Fruit fly (Drosophila melanogaster): Measurements from ENCODE around the gene mus81.

Gene mus81

dm6 chrX:908763-909497, 31.9 kb upstream of the mus81 start:
- no peak for TF ChIP-seq Meics (GFP tag; optimal IDR thresholded peaks at IDR 0.05)
- peak; percentile 59 for TF ChIP-seq cwo (GFP tag; optimal IDR thresholded peaks at IDR 0.05)
- 0 out of 2 replicates have a peak, but pooled peaks have one; percentile 19 for TF ChIP-seq sna (GFP tag; IDR thresholded peaks at IDR 0.05; ENCODE audit: partially characterized antibody)
- TF ChIP-seq CG6813 (GFP tag; optimal IDR thresholded peaks at IDR 0.05): no peak
- peak; percentile 96 for TF ChIP-seq z (GFP tag; IDR thresholded peaks at IDR 0.05)
- TF ChIP-seq CG10274 (GFP tag; optimal IDR thresholded peaks at IDR 0.05): no peak
- no peak for TF ChIP-seq CG3726 (GFP tag; IDR thresholded peaks at IDR 0.05)
- peak; percentile 92 for TF ChIP-seq CG5180 (GFP tag; optimal IDR thresholded peaks at IDR 0.05)
- peak; percentile 50; the same call in 1 of the 2 replicates for TF ChIP-seq CG4360 (GFP tag; IDR thresholded peaks at IDR 0.05)
- TF ChIP-seq bbx (GFP tag; IDR thresholded peaks at IDR 0.05; ENCODE audit: partially characterized antibody): 0 out of 2 replicates have a peak, but pooled peaks have one; percentile 13
- TF ChIP-seq eve (GFP tag; optimal IDR thresholded peaks at IDR 0.05): no peak
- no peak for TF ChIP-seq croc (GFP tag; conservative IDR thresholded peaks at IDR 0.05)
- TF ChIP-seq crp (GFP tag; optimal IDR thresholded peaks at IDR 0.05): peak in 1 of 2 experiments; percentile 36
- no peak for TF ChIP-seq schlank (tag; optimal IDR thresholded peaks at IDR 0.05)
- no peak for TF ChIP-seq ATbp (GFP tag; optimal IDR thresholded peaks at IDR 0.05)
- TF ChIP-seq CG1603 (tag; optimal IDR thresholded peaks at IDR 0.05): no peak
- TF ChIP-seq Adf1 (GFP tag; IDR thresholded peaks at IDR 0.05): peak; percentile 78
- no peak for TF ChIP-seq CG7786 (GFP tag; optimal IDR thresholded peaks at IDR 0.05)
- no peak for TF ChIP-seq chinmo (GFP tag; IDR thresholded peaks at IDR 0.05; ENCODE audit: partially characterized antibody)
- peak; percentile 88 for TF ChIP-seq sqz (GFP tag; optimal IDR thresholded peaks at IDR 0.05)
- TF ChIP-seq CG17385 (GFP tag; optimal IDR thresholded peaks at IDR 0.05): peak; percentile 60
- TF ChIP-seq nom (GFP tag; optimal IDR thresholded peaks at IDR 0.05): peak; percentile 3
- no peak for TF ChIP-seq CG12219 (GFP tag; optimal IDR thresholded peaks at IDR 0.05)
- TF ChIP-seq Hr78 (GFP tag; optimal IDR thresholded peaks at IDR 0.05): peak in 1 of 2 experiments; percentile 1
- no peak for TF ChIP-seq crc (GFP tag; optimal IDR thresholded peaks at IDR 0.05)
- no peak for TF ChIP-seq CG18764 (GFP tag; optimal IDR thresholded peaks at IDR 0.05)
- TF ChIP-seq Sox100B (GFP tag; optimal IDR thresholded peaks at IDR 0.05): no peak
- peak; percentile 50 for TF ChIP-seq scrt (GFP tag; optimal IDR thresholded peaks at IDR 0.05)

dm6 chrX:921359-921758, 19.5 kb upstream of the mus81 start:
- TF ChIP-seq hkb (optimal IDR thresholded peaks at IDR 0.05) (no peak), hkb (GFP tag; IDR thresholded peaks at IDR 0.05) (0 out of 2 replicates have a peak, but pooled peaks have one; percentile 27), CG13424 (tag; optimal IDR thresholded peaks at IDR 0.05) (peak; percentile 2), CG9817 (tag; optimal IDR thresholded peaks at IDR 0.05) (no peak), Six4 (GFP tag; optimal IDR thresholded peaks at IDR 0.05) (no peak), CG7556 (GFP tag; optimal IDR thresholded peaks at IDR 0.05) (peak; percentile 3), CG32532 (GFP tag; IDR thresholded peaks at IDR 0.05) (peak; percentile 27; the same call in 1 of the 2 replicates), zfh1 (GFP tag; IDR thresholded peaks at IDR 0.05) (0 out of 3 replicates have a peak, but pooled peaks have one; percentile 14), Ets97D (GFP tag; optimal IDR thresholded peaks at IDR 0.05) (no peak), dimm (GFP tag; IDR thresholded peaks at IDR 0.05) (no peak), Ada2b (GFP tag; IDR thresholded peaks at IDR 0.05) (0 out of 2 replicates have a peak, but pooled peaks have one; percentile 7), CG8478 (optimal IDR thresholded peaks at IDR 0.05) (no peak), lilli (GFP tag; optimal IDR thresholded peaks at IDR 0.05) (peak; percentile 16), Med (GFP tag) (no peak), Hmx (GFP tag; optimal IDR thresholded peaks at IDR 0.05) (no peak), CG42726 (GFP tag; IDR thresholded peaks at IDR 0.05; ENCODE audit: partially characterized antibody) (no peak), z (GFP tag; IDR thresholded peaks at IDR 0.05) (no peak), pfk (GFP tag; optimal IDR thresholded peaks at IDR 0.05) (no peak), CG1603 (tag; optimal IDR thresholded peaks at IDR 0.05) (peak; percentile 10), CG12744 (GFP tag; optimal IDR thresholded peaks at IDR 0.05) (no peak), Ets65A (GFP tag) (peak; percentile 59), CG2120 (GFP tag; optimal IDR thresholded peaks at IDR 0.05) (peak; percentile 52), CG7745 (tag; optimal IDR thresholded peaks at IDR 0.05) (no peak)
